Worm (Caenorhabditis elegans) whole organism, L1 larva: ENCODE data around the gene K08B12.1.

Source experiments
- C16A3.4 ChIP-seq: fragments of 150-350 bp; optimal IDR thresholded peaks from 2 replicates; lab custom pipeline; 2014; ENCODE audit warnings: missing biosample characterization, missing genetic modification characterization
- aha-1 ChIP-seq: fragments of 150-350 bp; optimal IDR thresholded peaks from 2 replicates; lab custom pipeline; 2014; ENCODE audit warnings: missing biosample characterization, missing genetic modification characterization
- blmp-1 ChIP-seq: fragments of 150-350 bp; optimal IDR thresholded peaks from 2 replicates; lab custom pipeline; 2014; ENCODE audit warnings: missing biosample characterization, missing genetic modification characterization
- ceh-63 ChIP-seq: fragments of 200-800 bp; sonication (Bioruptor generic); optimal IDR thresholded peaks from 2 replicates; lab custom pipeline; 2018; ENCODE audit warnings: mild to moderate bottlenecking, missing genetic modification characterization, missing compliant biosample characterization
- ceh-8 ChIP-seq: fragments of 200-800 bp; sonication (Bioruptor generic); optimal IDR thresholded peaks from 2 replicates; lab custom pipeline; 2018; ENCODE audit warnings: mild to moderate bottlenecking, missing genetic modification characterization, moderate library complexity, missing compliant biosample characterization
- ceh-82 ChIP-seq, 3 experiments: fragments of 150-350 bp in 1 of 3; sonication (generic microtip) in 2 of 3; optimal IDR thresholded peaks; 2 replicates each; lab custom pipeline; 2014 to 2017; ENCODE audit warnings: missing biosample characterization in 3 of 3, missing genetic modification characterization in 3 of 3
- ceh-88 ChIP-seq: fragments of 200-800 bp; sonication (Bioruptor generic); IDR thresholded peaks from 2 replicates; pipeline ENCODE4 v1.3.6; 2022; ENCODE audit warnings: missing genetic modification characterization, missing compliant biosample characterization
- dpl-1 ChIP-seq, 3 experiments: fragments of 150-350 bp in 2 of 3; sonication (generic microtip) in 1 of 3; optimal IDR thresholded peaks; 2 replicates each; lab custom pipeline; 2014 to 2017; ENCODE audit warnings: missing biosample characterization in 3 of 3, missing genetic modification characterization in 3 of 3, missing genetic modification reagents in 3 of 3
- efl-1 ChIP-seq, 4 experiments: fragments of 150-350 bp; optimal IDR thresholded peaks in 3 of 4; peaks in 1 of 4; 1 replicate in 1 of 4; 2 replicates in 3 of 4; lab custom pipeline; 2014; ENCODE audit warnings: missing biosample characterization in 2 of 4, missing genetic modification characterization in 2 of 4, missing genetic modification reagents in 2 of 4
- efl-3 ChIP-seq: fragments of 200-800 bp; sonication (Bioruptor generic); optimal IDR thresholded peaks from 2 replicates; lab custom pipeline; 2018; ENCODE audit warnings: mild to moderate bottlenecking, missing genetic modification characterization, missing compliant biosample characterization
- egl-27 ChIP-seq, 2 experiments: fragments of 150-350 bp in 1 of 2; sonication (generic microtip); optimal IDR thresholded peaks; 3 replicates each; lab custom pipeline; 2017 to 2018; ENCODE audit warnings: missing biosample characterization in 2 of 2, missing genetic modification characterization in 2 of 2, missing genetic modification reagents in 2 of 2
- elt-3 ChIP-seq, 6 experiments: fragments of 150-350 bp in 1 of 6; sonication (generic microtip); optimal IDR thresholded peaks; 2 replicates each; lab custom pipeline; 2017 to 2018; ENCODE audit warnings: missing biosample characterization in 6 of 6, missing genetic modification characterization in 6 of 6, inconsistent platforms in 1 of 6
- fkh-10 ChIP-seq: sonication (generic microtip); optimal IDR thresholded peaks from 2 replicates; lab custom pipeline; 2017; ENCODE audit warnings: missing biosample characterization, missing genetic modification reagents, missing genetic modification characterization
- fkh-8 ChIP-seq: sonication (generic microtip); optimal IDR thresholded peaks from 2 replicates; lab custom pipeline; 2016; ENCODE audit warnings: mild to moderate bottlenecking, missing genetic modification characterization, missing compliant biosample characterization
- fos-1 ChIP-seq: fragments of 150-350 bp; optimal IDR thresholded peaks from 2 replicates; lab custom pipeline; 2014; ENCODE audit warnings: missing biosample characterization, missing genetic modification characterization
- hlh-4 ChIP-seq: sonication (generic microtip); optimal IDR thresholded peaks from 2 replicates; lab custom pipeline; 2016; ENCODE audit warnings: mild to moderate bottlenecking, missing genetic modification characterization, missing compliant biosample characterization
- irx-1 ChIP-seq: sonication (generic microtip); optimal IDR thresholded peaks from 2 replicates; lab custom pipeline; 2016; ENCODE audit warnings: missing genetic modification characterization, missing compliant biosample characterization
- jun-1 ChIP-seq: fragments of 150-350 bp; optimal IDR thresholded peaks from 2 replicates; lab custom pipeline; 2014; ENCODE audit warnings: missing biosample characterization, missing genetic modification reagents, missing genetic modification characterization
- lin-14 ChIP-seq: fragments of 200-800 bp; sonication (Bioruptor generic); optimal IDR thresholded peaks from 2 replicates; lab custom pipeline; 2018; ENCODE audit warnings: mild to moderate bottlenecking, missing genetic modification characterization, moderate library complexity, missing compliant biosample characterization
- lin-35 ChIP-seq, 2 experiments: fragments of 150-350 bp; optimal IDR thresholded peaks; 2 replicates each; lab custom pipeline; 2014; ENCODE audit warnings: missing biosample characterization in 2 of 2, missing genetic modification characterization in 2 of 2, missing genetic modification reagents in 2 of 2
- lir-3 ChIP-seq: sonication (generic microtip); optimal IDR thresholded peaks from 2 replicates; lab custom pipeline; 2016; ENCODE audit warnings: mild to moderate bottlenecking, missing genetic modification characterization, moderate library complexity, missing compliant biosample characterization; ENCODE audit not compliant: poor library complexity
- lsy-2 ChIP-seq, 2 experiments: fragments of 150-350 bp; optimal IDR thresholded peaks; 2 replicates each; lab custom pipeline; 2014; ENCODE audit warnings: missing biosample characterization in 2 of 2, missing genetic modification characterization in 2 of 2
- mdl-1 ChIP-seq, 2 experiments: fragments of 150-350 bp; optimal IDR thresholded peaks; 2 replicates each; lab custom pipeline; 2014 to 2017; ENCODE audit warnings: missing biosample characterization in 2 of 2, missing genetic modification characterization in 2 of 2, inconsistent platforms in 1 of 2
- mef-2 ChIP-seq: fragments of 150-350 bp; optimal IDR thresholded peaks from 2 replicates; lab custom pipeline; 2014; ENCODE audit warnings: missing biosample characterization, missing genetic modification characterization
- mep-1 ChIP-seq: fragments of 150-350 bp; optimal IDR thresholded peaks from 2 replicates; lab custom pipeline; 2014; ENCODE audit warnings: missing biosample characterization, missing genetic modification characterization
- nhr-11 ChIP-seq: fragments of 150-350 bp; optimal IDR thresholded peaks from 2 replicates; lab custom pipeline; 2014; ENCODE audit warnings: missing biosample characterization, missing genetic modification characterization
- nhr-237 ChIP-seq: fragments of 150-350 bp; optimal IDR thresholded peaks from 2 replicates; lab custom pipeline; 2014; ENCODE audit warnings: missing biosample characterization, missing genetic modification characterization
- nhr-47 ChIP-seq: sonication (generic microtip); optimal IDR thresholded peaks from 2 replicates; lab custom pipeline; 2016; ENCODE audit warnings: mild to moderate bottlenecking, missing genetic modification characterization, moderate library complexity, missing compliant biosample characterization
- nhr-71 ChIP-seq: sonication (generic microtip); optimal IDR thresholded peaks from 2 replicates; lab custom pipeline; 2016; ENCODE audit warnings: mild to moderate bottlenecking, missing genetic modification characterization, moderate library complexity, missing compliant biosample characterization
- nhr-77 ChIP-seq: fragments of 150-350 bp; optimal IDR thresholded peaks from 2 replicates; lab custom pipeline; 2014; ENCODE audit warnings: missing biosample characterization, missing genetic modification characterization
- nhr-84 ChIP-seq: sonication (generic microtip); optimal IDR thresholded peaks from 2 replicates; lab custom pipeline; 2017; ENCODE audit warnings: missing biosample characterization, missing genetic modification characterization
- nhr-85 ChIP-seq: sonication (generic microtip); peaks from one replicate; lab custom pipeline; 2016; ENCODE audit warnings: missing genetic modification characterization, inconsistent platforms, missing compliant biosample characterization
- pqm-1 ChIP-seq: sonication (generic microtip); optimal IDR thresholded peaks from 3 replicates; lab custom pipeline; 2017; ENCODE audit warnings: missing biosample characterization, missing genetic modification characterization
- rnt-1 ChIP-seq: sonication (generic microtip); optimal IDR thresholded peaks from 2 replicates; lab custom pipeline; 2016; ENCODE audit warnings: mild to moderate bottlenecking, missing genetic modification characterization, moderate library complexity, missing compliant biosample characterization
- skn-1 ChIP-seq: fragments of 150-350 bp; optimal IDR thresholded peaks from 2 replicates; lab custom pipeline; 2014; ENCODE audit warnings: missing biosample characterization, missing genetic modification characterization
- snpc-4 ChIP-seq: fragments of 150-350 bp; optimal IDR thresholded peaks from 2 replicates; lab custom pipeline; 2014; ENCODE audit warnings: missing biosample characterization, missing genetic modification characterization
- snu-23 ChIP-seq: sonication (generic microtip); optimal IDR thresholded peaks from 2 replicates; lab custom pipeline; 2016; ENCODE audit warnings: missing genetic modification characterization, missing compliant biosample characterization
- swsn-7 ChIP-seq: sonication (generic microtip); optimal IDR thresholded peaks from 2 replicates; lab custom pipeline; 2016; ENCODE audit warnings: missing genetic modification characterization, missing compliant biosample characterization
- tbx-2 ChIP-seq: sonication (generic microtip); optimal IDR thresholded peaks from 2 replicates; lab custom pipeline; 2016; ENCODE audit warnings: missing genetic modification characterization, missing compliant biosample characterization
- unc-130 ChIP-seq: fragments of 150-350 bp; optimal IDR thresholded peaks from 2 replicates; lab custom pipeline; 2017; ENCODE audit warnings: missing biosample characterization, missing genetic modification characterization, inconsistent platforms
- unc-30 ChIP-seq: sonication (generic microtip); optimal IDR thresholded peaks from 2 replicates; lab custom pipeline; 2017; ENCODE audit warnings: missing biosample characterization, missing genetic modification characterization
- unc-62 ChIP-seq: fragments of 150-350 bp; optimal IDR thresholded peaks from 2 replicates; lab custom pipeline; 2014; ENCODE audit warnings: missing biosample characterization, missing genetic modification reagents, missing genetic modification characterization
- unc-86 ChIP-seq: sonication (generic microtip); optimal IDR thresholded peaks from 2 replicates; lab custom pipeline; 2016; ENCODE audit warnings: missing genetic modification characterization, missing compliant biosample characterization
- vab-15 ChIP-seq: sonication (generic microtip); optimal IDR thresholded peaks from 2 replicates; lab custom pipeline; 2017; ENCODE audit warnings: missing genotype, mild to moderate bottlenecking, missing genetic modification characterization, missing compliant biosample characterization
- xbp-1 ChIP-seq: sonication (generic microtip); optimal IDR thresholded peaks from 2 replicates; lab custom pipeline; 2016; ENCODE audit warnings: missing genetic modification characterization, missing compliant biosample characterization
- zip-4 ChIP-seq: fragments of 200-800 bp; sonication (Bioruptor generic); optimal IDR thresholded peaks from 2 replicates; lab custom pipeline; 2018; ENCODE audit warnings: mild to moderate bottlenecking, missing genetic modification characterization, moderate library complexity, missing compliant biosample characterization

The K08B12.1 gene

DNA sequence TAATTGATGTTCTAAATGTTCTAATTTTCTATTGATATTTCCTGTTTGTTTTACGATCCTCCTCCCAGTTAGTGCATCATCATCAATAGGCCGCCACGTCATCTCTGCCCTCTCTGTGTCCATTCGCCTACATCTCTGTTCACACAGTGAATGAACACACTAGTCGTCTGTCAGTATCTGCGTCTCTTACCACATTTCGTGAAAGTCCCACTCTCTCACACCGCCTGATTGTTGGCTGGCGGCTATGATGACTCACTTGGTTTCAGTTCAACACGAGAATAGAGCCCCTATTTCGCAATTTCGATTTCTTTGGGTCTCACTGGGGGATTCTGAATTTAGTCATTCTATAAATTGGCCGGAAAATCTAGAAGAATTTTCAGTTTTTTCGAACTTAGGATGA lies 45.3 kb upstream of the K08B12.1 start:
- TF ChIP-seq mdl-1 (tag; optimal IDR thresholded peaks at IDR 0.05; lab: Kevin White, UChicago) (peak in 1 of 2 experiments; percentile 60), lin-14 (peak; percentile 86), snu-23 (peak; percentile 34), nhr-47 (tag; lab: Kevin White, UChicago) (peak; percentile 43), lsy-2 (tag; optimal IDR thresholded peaks at IDR 0.05; lab: Kevin White, UChicago) (peak; percentile 3 to 63), xbp-1 (tag; lab: Kevin White, UChicago) (peak; percentile 69), elt-3 (tag; optimal IDR thresholded peaks at IDR 0.05; lab: Kevin White, UChicago) (peak in 1 of 6 experiments; percentile 68), hlh-4 (tag; lab: Kevin White, UChicago) (no peak), fkh-8 (tag; lab: Kevin White, UChicago) (peak; percentile 72), skn-1 (peak; percentile 86), jun-1 (tag; lab: Kevin White, UChicago) (peak; percentile 94), nhr-71 (tag; lab: Kevin White, UChicago) (peak; percentile 67), blmp-1 (tag; lab: Kevin White, UChicago) (peak; percentile 29), C16A3.4 (tag; lab: Kevin White, UChicago) (peak; percentile 14), ceh-8 (no peak), fkh-10 (GFP tag; lab: Kevin White, UChicago) (no peak), nhr-237 (tag; lab: Kevin White, UChicago) (peak; percentile 9), ceh-63 (GFP tag; lab: Kevin White, UChicago) (no peak), nhr-77 (tag; lab: Kevin White, UChicago) (peak; percentile 27), unc-30 (tag; lab: Kevin White, UChicago) (no peak), egl-27 (tag; optimal IDR thresholded peaks at IDR 0.05; lab: Kevin White, UChicago) (no peak), efl-3 (GFP tag; lab: Kevin White, UChicago) (no peak), irx-1 (tag; lab: Kevin White, UChicago) (no peak), nhr-11 (tag; lab: Kevin White, UChicago) (peak; percentile 29), unc-62 (GFP tag; lab: Kevin White, UChicago) (no peak), efl-1 (optimal IDR thresholded peaks at IDR 0.05; lab: Kevin White, UChicago) (peak; percentile 24 to 66), efl-1 (GFP tag; optimal IDR thresholded peaks at IDR 0.05 in 1 of 2; lab: Kevin White, UChicago) (no peak), dpl-1 (GFP tag; optimal IDR thresholded peaks at IDR 0.05; lab: Kevin White, UChicago) (peak in 2 of 3 experiments; percentile 12 to 20), nhr-84 (tag; lab: Kevin White, UChicago) (no peak), unc-86 (tag; lab: Kevin White, UChicago) (peak; percentile 34), mep-1 (tag; lab: Kevin White, UChicago) (peak; percentile 80), zip-4 (peak; percentile 62), ceh-88 (GFP tag; lab: Robert Waterston, UW) (no peak), mef-2 (no peak), swsn-7 (peak; percentile 35), rnt-1 (tag; lab: Kevin White, UChicago) (peak; percentile 36), unc-130 (tag; lab: Kevin White, UChicago) (no peak), vab-15 (tag; lab: Kevin White, UChicago) (no peak), ceh-82 (tag; optimal IDR thresholded peaks at IDR 0.05; lab: Kevin White, UChicago) (peak; percentile 4 to 63 (median 23)), lin-35 (GFP tag; optimal IDR thresholded peaks at IDR 0.05; lab: Kevin White, UChicago) (peak; percentile 19 to 31), snpc-4 (tag; lab: Kevin White, UChicago) (peak; percentile 53), tbx-2 (tag; lab: Kevin White, UChicago) (peak; percentile 16), lir-3 (tag; lab: Kevin White, UChicago) (no peak), pqm-1 (tag; lab: Kevin White, UChicago) (no peak), aha-1 (no peak), nhr-85 (tag; lab: Kevin White, UChicago) (no peak), fos-1 (tag; lab: Kevin White, UChicago) (peak; percentile 96)
